Fruit fly (Drosophila melanogaster) whole organism, embryonic: ENCODE data around the gene CG31089.

ENCODE experiments used
- B-H1 ChIP-seq: fragments of 200-800 bp; sonication (Bioruptor generic); IDR thresholded peaks from 3 replicates; pipeline ENCODE4 v1.3.6; 2022; ENCODE audit warnings: missing biosample characterization, missing genetic modification characterization
- CG10366 ChIP-seq: fragments of 200-800 bp; sonication (Bioruptor generic); IDR thresholded peaks from 2 replicates; pipeline ENCODE4 v1.3.6; 2022; ENCODE audit warnings: missing biosample characterization, missing genetic modification characterization
- CG11456 ChIP-seq: fragments of 200-800 bp; sonication (Bioruptor generic); IDR thresholded peaks from 3 replicates; pipeline ENCODE4 v1.3.6; 2022; ENCODE audit warnings: missing biosample characterization, missing genetic modification characterization
- CG11560 ChIP-seq: fragments of 200-800 bp; sonication (Bioruptor generic); IDR thresholded peaks from 3 replicates; pipeline ENCODE4 v1.3.6; 2022; ENCODE audit warnings: missing biosample characterization, missing genetic modification characterization
- CG12744 ChIP-seq: fragments of 200-800 bp; sonication (Bioruptor generic); optimal IDR thresholded peaks from 2 replicates; lab custom pipeline; 2016; ENCODE audit warnings: missing biosample characterization, missing genetic modification characterization
- CG12769 ChIP-seq: fragments of 200-800 bp; sonication (Bioruptor generic); optimal IDR thresholded peaks from 2 replicates; lab custom pipeline; 2019; ENCODE audit warnings: missing biosample characterization, mild to moderate bottlenecking, missing genetic modification characterization, moderate library complexity
- CG12942 ChIP-seq: fragments of 200-800 bp; sonication (Bioruptor generic); optimal IDR thresholded peaks from 3 replicates; lab custom pipeline; 2016; ENCODE audit warnings: missing biosample characterization, missing genetic modification characterization
- CG13775 ChIP-seq: fragments of 200-800 bp; sonication (Bioruptor generic); optimal IDR thresholded peaks from 3 replicates; lab custom pipeline; 2017; ENCODE audit warnings: missing biosample characterization, mild to moderate bottlenecking, missing genetic modification characterization
- CG14667 ChIP-seq: fragments of 200-800 bp; sonication (Bioruptor generic); IDR thresholded peaks from 2 replicates; pipeline ENCODE4 v1.3.6; 2022; ENCODE audit warnings: missing biosample characterization, missing genetic modification characterization
- CG15601 ChIP-seq: fragments of 200-800 bp; sonication (Bioruptor generic); optimal IDR thresholded peaks from 3 replicates; lab custom pipeline; 2019; ENCODE audit warnings: missing biosample characterization, mild to moderate bottlenecking, missing genetic modification characterization, moderate library complexity
- CG15696 ChIP-seq: fragments of 200-800 bp; sonication (Bioruptor generic); optimal IDR thresholded peaks from 2 replicates; lab custom pipeline; 2019; ENCODE audit warnings: missing biosample characterization, mild to moderate bottlenecking, missing genetic modification characterization, moderate library complexity
- CG17829 ChIP-seq: fragments of 200-800 bp; optimal IDR thresholded peaks from 2 replicates; lab custom pipeline; 2019; ENCODE audit warnings: missing biosample characterization, mild to moderate bottlenecking, missing genetic modification characterization, moderate library complexity
- CG18476 ChIP-seq: fragments of 200-800 bp; sonication (Bioruptor generic); optimal IDR thresholded peaks from 2 replicates; lab custom pipeline; 2016; ENCODE audit warnings: missing biosample characterization, mild to moderate bottlenecking, missing genetic modification characterization
- CG2120 ChIP-seq: fragments of 200-800 bp; sonication (Bioruptor generic); optimal IDR thresholded peaks from 3 replicates; lab custom pipeline; 2016; ENCODE audit warnings: missing biosample characterization, missing genetic modification characterization
- CG31441 ChIP-seq: fragments of 200-800 bp; sonication (Bioruptor generic); IDR thresholded peaks from 2 replicates; pipeline ENCODE4 v1.3.6; 2022; ENCODE audit warnings: missing biosample characterization, missing genetic modification characterization
- CG32532 ChIP-seq: fragments of 200-800 bp; sonication (Bioruptor generic); IDR thresholded peaks from 2 replicates; pipeline ENCODE4 v1.3.6; 2022; ENCODE audit warnings: missing biosample characterization, missing genetic modification characterization
- CG32767 ChIP-seq: fragments of 200-800 bp; sonication (Bioruptor generic); IDR thresholded peaks from 2 replicates; pipeline ENCODE4 v1.3.6; 2022; ENCODE audit warnings: missing biosample characterization, missing genetic modification characterization
- CG6254 ChIP-seq: fragments of 200-800 bp; sonication (Bioruptor generic); optimal IDR thresholded peaks from 3 replicates; lab custom pipeline; 2017; ENCODE audit warnings: mild to moderate bottlenecking, missing biosample characterization, missing genetic modification reagents, missing genetic modification characterization
- CG6765 ChIP-seq: fragments of 200-800 bp; sonication (Bioruptor generic); optimal IDR thresholded peaks from 3 replicates; lab custom pipeline; 2017; ENCODE audit warnings: missing biosample characterization, mild to moderate bottlenecking, missing genetic modification characterization
- CG6813 ChIP-seq: fragments of 200-800 bp; sonication (Bioruptor generic); optimal IDR thresholded peaks from 2 replicates; lab custom pipeline; 2017; ENCODE audit warnings: missing biosample characterization, missing genetic modification characterization, mild to moderate bottlenecking, moderate library complexity, missing genetic modification reagents
- CG7745 ChIP-seq: fragments of 200-800 bp; sonication (Bioruptor generic); optimal IDR thresholded peaks from 2 replicates; lab custom pipeline; 2018; ENCODE audit warnings: missing biosample characterization, mild to moderate bottlenecking, missing genetic modification characterization, moderate library complexity
- CG8281 ChIP-seq: fragments of 200-800 bp; sonication (Bioruptor generic); optimal IDR thresholded peaks from 2 replicates; lab custom pipeline; 2018; ENCODE audit warnings: missing biosample characterization, mild to moderate bottlenecking, missing genetic modification characterization, moderate library complexity
- CG9609 ChIP-seq: fragments of 200-800 bp; sonication (Bioruptor generic); optimal IDR thresholded peaks from 3 replicates; lab custom pipeline; 2016; ENCODE audit warnings: missing biosample characterization, missing genetic modification characterization
- Camta ChIP-seq: fragments of 200-800 bp; sonication (Bioruptor generic); optimal IDR thresholded peaks from 2 replicates; lab custom pipeline; 2016; ENCODE audit warnings: missing biosample characterization, missing genetic modification characterization
- Dek ChIP-seq: fragments of 200-800 bp; sonication (Bioruptor generic); optimal IDR thresholded peaks from 3 replicates; lab custom pipeline; 2019; ENCODE audit warnings: missing biosample characterization, mild to moderate bottlenecking, missing genetic modification characterization, moderate library complexity
- Dip2 ChIP-seq: fragments of 200-800 bp; sonication (Bioruptor generic); IDR thresholded peaks from 2 replicates; pipeline ENCODE4 v1.3.6; 2022; ENCODE audit warnings: missing biosample characterization, missing genetic modification characterization
- Doc2 ChIP-seq: fragments of 200-800 bp; sonication (Bioruptor generic); IDR thresholded peaks from 2 replicates; pipeline ENCODE4 v1.3.6; 2022; ENCODE audit warnings: missing biosample characterization, missing genetic modification characterization
- Ets65A ChIP-seq: fragments of 200-800 bp; sonication (Bioruptor generic); peaks from one replicate; lab custom pipeline; 2016; ENCODE audit warnings: missing biosample characterization, missing genetic modification characterization
- Mad ChIP-seq: fragments of 200-800 bp; sonication (Bioruptor generic); optimal IDR thresholded peaks from 2 replicates; lab custom pipeline; 2016; ENCODE audit warnings: missing biosample characterization, missing genetic modification characterization
- Rx ChIP-seq: fragments of 200-800 bp; sonication (Bioruptor generic); IDR thresholded peaks from 2 replicates; pipeline ENCODE4 v1.3.6; 2022; ENCODE audit warnings: missing biosample characterization, missing genetic modification characterization
- Sin3A ChIP-seq: fragments of >200 bp; optimal IDR thresholded peaks from 2 replicates; lab custom pipeline; 2018
- Stat92E ChIP-seq, 3 experiments: fragments of >200 bp in 2 of 3; fragments of 200-800 bp in 1 of 3; sonication (Bioruptor generic) in 1 of 3; optimal IDR thresholded peaks; 2 replicates each; lab custom pipeline; 2017 to 2019; ENCODE audit warnings: missing biosample characterization in 3 of 3, missing genetic modification characterization in 3 of 3, mild to moderate bottlenecking in 1 of 3, moderate library complexity in 1 of 3
- Taf1 ChIP-seq: fragments of 200-800 bp; sonication (Bioruptor generic); IDR thresholded peaks from 2 replicates; pipeline ENCODE4 v1.3.6; 2022; ENCODE audit warnings: missing biosample characterization, missing genetic modification characterization
- Vsx1 ChIP-seq: fragments of 200-800 bp; sonication (Bioruptor generic); optimal IDR thresholded peaks from 2 replicates; lab custom pipeline; 2017; ENCODE audit warnings: missing biosample characterization, mild to moderate bottlenecking, missing genetic modification characterization, missing genetic modification reagents
- ab ChIP-seq: fragments of 200-800 bp; sonication (Bioruptor generic); optimal IDR thresholded peaks from 2 replicates; lab custom pipeline; 2016; ENCODE audit warnings: missing biosample characterization, missing genetic modification characterization
- abd-A ChIP-seq: fragments of 200-800 bp; sonication (Bioruptor generic); optimal IDR thresholded peaks from 3 replicates; lab custom pipeline; 2019; ENCODE audit warnings: missing biosample characterization, mild to moderate bottlenecking, missing genetic modification characterization, moderate library complexity
- ato ChIP-seq: fragments of 200-800 bp; sonication (Bioruptor generic); IDR thresholded peaks from 2 replicates; pipeline ENCODE4 v1.3.6; 2022; ENCODE audit warnings: missing biosample characterization, missing genetic modification characterization; ENCODE audit not compliant: partially characterized antibody
- cad ChIP-seq: fragments of >200 bp; optimal IDR thresholded peaks from 2 replicates; lab custom pipeline; 2017; ENCODE audit warnings: missing biosample characterization, missing genetic modification characterization
- cato ChIP-seq: fragments of 200-800 bp; sonication (Bioruptor generic); optimal IDR thresholded peaks from 2 replicates; lab custom pipeline; 2016; ENCODE audit warnings: missing biosample characterization, missing genetic modification characterization, borderline replicate concordance
- dmrt99B ChIP-seq: fragments of 200-800 bp; sonication (Bioruptor generic); optimal IDR thresholded peaks from 2 replicates; lab custom pipeline; 2018; ENCODE audit warnings: missing biosample characterization, mild to moderate bottlenecking, missing genetic modification characterization, moderate library complexity
- exex ChIP-seq: fragments of 200-800 bp; sonication (Bioruptor generic); optimal IDR thresholded peaks from 4 replicates; lab custom pipeline; 2018; ENCODE audit warnings: missing biosample characterization, mild to moderate bottlenecking, missing genetic modification characterization, moderate library complexity
- fd102C ChIP-seq: fragments of 200-800 bp; sonication (Bioruptor generic); optimal IDR thresholded peaks from 2 replicates; lab custom pipeline; 2018; ENCODE audit warnings: missing biosample characterization, mild to moderate bottlenecking, missing genetic modification characterization, moderate library complexity
- gsb-n ChIP-seq: fragments of 200-800 bp; sonication (Bioruptor generic); optimal IDR thresholded peaks from 3 replicates; lab custom pipeline; 2018; ENCODE audit warnings: missing biosample characterization, mild to moderate bottlenecking, missing genetic modification characterization
- jing ChIP-seq: fragments of 200-800 bp; sonication (Bioruptor generic); optimal IDR thresholded peaks from 2 replicates; lab custom pipeline; 2018; ENCODE audit warnings: missing biosample characterization, mild to moderate bottlenecking, missing genetic modification characterization
- jumu ChIP-seq: fragments of 200-800 bp; sonication (Bioruptor generic); optimal IDR thresholded peaks from 3 replicates; lab custom pipeline; 2016; ENCODE audit warnings: missing biosample characterization, missing genetic modification characterization
- klu ChIP-seq: fragments of 200-800 bp; sonication (Bioruptor generic); IDR thresholded peaks from 2 replicates; pipeline ENCODE4 v1.3.6; 2022; ENCODE audit warnings: missing biosample characterization, missing genetic modification characterization
- phol ChIP-seq: fragments of 200-800 bp; sonication (Bioruptor generic); optimal IDR thresholded peaks from 3 replicates; lab custom pipeline; 2018; ENCODE audit warnings: missing biosample characterization, mild to moderate bottlenecking, missing genetic modification characterization, moderate library complexity
- sim ChIP-seq: fragments of 200-800 bp; sonication (Bioruptor generic); IDR thresholded peaks from 2 replicates; pipeline ENCODE4 v1.3.6; 2022; ENCODE audit warnings: missing biosample characterization, missing genetic modification characterization
- sisA ChIP-seq: fragments of 200-800 bp; sonication (Bioruptor generic); IDR thresholded peaks from 2 replicates; pipeline ENCODE4 v1.3.6; 2022; ENCODE audit warnings: missing biosample characterization, missing genetic modification characterization
- toy ChIP-seq: fragments of 200-800 bp; sonication (Bioruptor generic); IDR thresholded peaks from 2 replicates; pipeline ENCODE4 v1.3.6; 2022; ENCODE audit warnings: missing biosample characterization, missing genetic modification characterization
- vnd ChIP-seq: fragments of 200-800 bp; sonication (Bioruptor generic); IDR thresholded peaks from 3 replicates; pipeline ENCODE4 v1.3.6; 2022; ENCODE audit warnings: missing biosample characterization, missing genetic modification characterization; ENCODE audit not compliant: partially characterized antibody
- vvl ChIP-seq: fragments of 200-800 bp; sonication (Bioruptor generic); IDR thresholded peaks from 2 replicates; pipeline ENCODE4 v1.3.6; 2022; ENCODE audit warnings: missing biosample characterization, missing genetic modification characterization

Gene CG31089

DNA sequence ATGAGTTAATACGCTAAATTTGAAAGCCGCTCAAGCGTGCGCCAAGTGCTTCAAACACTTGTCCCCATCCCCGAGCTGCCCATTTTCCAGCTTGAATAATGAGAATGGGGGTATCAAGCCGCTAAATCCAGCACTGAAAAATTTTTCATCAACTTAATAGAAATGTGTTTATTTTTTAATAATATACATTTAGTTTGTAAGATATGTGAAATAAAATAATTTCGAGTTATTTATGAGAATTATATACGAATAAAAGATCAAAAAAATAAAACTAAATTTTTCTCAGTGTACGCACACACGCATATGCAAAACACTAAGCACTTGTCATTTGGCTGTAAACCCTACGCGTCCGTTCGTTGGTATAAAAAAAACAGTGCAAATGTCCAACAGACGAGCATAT is 47.6 kb upstream of the CG31089 start (continued):
- TF ChIP-seq Doc2 (GFP tag; lab: Robert Waterston, UW) (no peak), exex (no peak), CG14667 (GFP tag; lab: Robert Waterston, UW) (no peak), Stat92E (GFP tag; optimal IDR thresholded peaks at IDR 0.05; lab: Kevin White, UChicago) (no peak), CG9609 (GFP tag; lab: Kevin White, UChicago) (no peak), CG32532 (peak; percentile 30), phol (tag; lab: Kevin White, UChicago) (no peak), CG8281 (no peak), CG13775 (GFP tag; lab: Kevin White, UChicago) (no peak), cato (GFP tag; lab: Kevin White, UChicago) (no peak), CG32767 (GFP tag; lab: Robert Waterston, UW) (no peak), dmrt99B (peak; percentile 35), CG11456 (GFP tag; lab: Robert Waterston, UW) (no peak), Mad (GFP tag; lab: Kevin White, UChicago) (no peak), vvl (GFP tag; lab: Robert Waterston, UW) (0 out of 2 replicates have a peak, but pooled peaks have one; percentile 35), CG6765 (GFP tag; lab: Kevin White, UChicago) (no peak), ab (GFP tag; lab: Kevin White, UChicago) (no peak), cad (no peak), CG15696 (tag; lab: Kevin White, UChicago) (no peak), CG7745 (tag; lab: Kevin White, UChicago) (no peak), CG12744 (no peak), Rx (GFP tag; lab: Robert Waterston, UW) (no peak), Taf1 (no peak), sim (GFP tag; lab: Robert Waterston, UW) (no peak), Sin3A (lab: Kevin White, UChicago) (no peak), toy (no peak), CG31441 (GFP tag; lab: Robert Waterston, UW) (no peak), fd102C (GFP tag; lab: Kevin White, UChicago) (no peak), CG18476 (GFP tag; lab: Kevin White, UChicago) (no peak), Ets65A (GFP tag; lab: Kevin White, UChicago) (no peak), ato (GFP tag; lab: Robert Waterston, UW) (no peak), CG15601 (no peak), jumu (GFP tag; lab: Kevin White, UChicago) (no peak), CG6254 (no peak), Camta (GFP tag; lab: Kevin White, UChicago) (no peak), abd-A (peak; percentile 55), Vsx1 (GFP tag; lab: Kevin White, UChicago) (no peak), sisA (no peak), CG12769 (tag; lab: Kevin White, UChicago) (no peak), Dek (tag; lab: Kevin White, UChicago) (no peak), CG10366 (GFP tag; lab: Robert Waterston, UW) (no peak), klu (GFP tag; lab: Robert Waterston, UW) (no peak), gsb-n (tag; lab: Kevin White, UChicago) (no peak), CG2120 (no peak), B-H1 (GFP tag; lab: Robert Waterston, UW) (no peak), Dip2 (no peak), vnd (GFP tag; lab: Robert Waterston, UW) (no peak), CG12942 (GFP tag; lab: Kevin White, UChicago) (no peak), jing (GFP tag; lab: Kevin White, UChicago) (no peak), CG17829 (tag; lab: Kevin White, UChicago) (no peak), CG11560 (tag; lab: Robert Waterston, UW) (no peak), CG6813 (GFP tag; lab: Kevin White, UChicago) (no peak)
